Fruit fly (Drosophila melanogaster): ENCODE measurements around the gene CG7384.

dm6 chr2L:10510088-10510487, at the start of gene CG7384:
- no peak for TF ChIP-seq CG10654 (GFP tag; optimal IDR thresholded peaks at IDR 0.05)
- no peak for TF ChIP-seq bigmax (GFP tag; optimal IDR thresholded peaks at IDR 0.05)
- no peak for TF ChIP-seq Blimp-1 (GFP tag; optimal IDR thresholded peaks at IDR 0.05)
